Worm (Caenorhabditis elegans) whole organism, young adult: ENCODE data around the gene F49C5.5.
"Not testable (repeated sequence)": the region's sequence is repeated elsewhere in the genome, so short reads cannot be mapped to it uniquely, and the experiment has no call there.

ENCODE experiments used
- B0019.2 ChIP-seq: fragments of 200-800 bp; sonication (Bioruptor generic); conservative IDR thresholded peaks from 2 replicates; pipeline ENCODE4 v1.3.6; 2022; ENCODE audit warnings: missing genetic modification reagents, missing genetic modification characterization, missing compliant biosample characterization
- B0261.1 ChIP-seq: sonication (generic microtip); optimal IDR thresholded peaks from 2 replicates; lab custom pipeline; 2016; ENCODE audit warnings: mild to moderate bottlenecking, missing genetic modification characterization, moderate library complexity, missing compliant biosample characterization
- F23B12.7 ChIP-seq: sonication (generic microtip); optimal IDR thresholded peaks from 2 replicates; lab custom pipeline; 2017; ENCODE audit warnings: missing genetic modification characterization, mild to moderate bottlenecking, missing compliant biosample characterization, antibody characterized with exemption, moderate library complexity; ENCODE audit not compliant: insufficient read depth
- F55B11.4 ChIP-seq: sonication (generic microtip); optimal IDR thresholded peaks from 2 replicates; lab custom pipeline; 2016; ENCODE audit warnings: missing compliant biosample characterization, missing genetic modification characterization, borderline replicate concordance; ENCODE audit not compliant: insufficient read depth
- T26A5.8 ChIP-seq: sonication (generic microtip); optimal IDR thresholded peaks from 2 replicates; lab custom pipeline; 2016; ENCODE audit warnings: missing genetic modification characterization, missing compliant biosample characterization
- Y95B8A.8 ChIP-seq: fragments of 200-800 bp; sonication (Bioruptor generic); IDR thresholded peaks from 2 replicates; pipeline ENCODE4 v1.3.6; 2022; ENCODE audit warnings: missing genetic modification reagents, missing genetic modification characterization, missing compliant biosample characterization
- ZK185.1 ChIP-seq: sonication (generic microtip); optimal IDR thresholded peaks from 2 replicates; lab custom pipeline; 2016; ENCODE audit warnings: mild to moderate bottlenecking, missing genetic modification characterization, missing compliant biosample characterization; ENCODE audit not compliant: poor library complexity, severe bottlenecking
- akir-1 ChIP-seq: fragments of 200-800 bp; sonication (Bioruptor generic); optimal IDR thresholded peaks from 2 replicates; lab custom pipeline; 2018; ENCODE audit warnings: mild to moderate bottlenecking, missing genetic modification characterization, moderate library complexity, missing compliant biosample characterization
- aptf-3 ChIP-seq: fragments of 200-800 bp; sonication (Bioruptor generic); IDR thresholded peaks from 2 replicates; pipeline ENCODE4 v1.3.6; 2022; ENCODE audit warnings: missing genetic modification characterization, missing compliant biosample characterization
- atf-7 ChIP-seq: sonication (generic microtip); optimal IDR thresholded peaks from 2 replicates; lab custom pipeline; 2017; ENCODE audit warnings: mild to moderate bottlenecking, missing genetic modification characterization, missing compliant biosample characterization
- ceh-40 ChIP-seq: fragments of 200-800 bp; sonication (Bioruptor generic); IDR thresholded peaks from 2 replicates; pipeline ENCODE4 v1.3.6; 2022; ENCODE audit warnings: missing genetic modification characterization, missing compliant biosample characterization
- chd-7 ChIP-seq: sonication (generic microtip); optimal IDR thresholded peaks from 2 replicates; lab custom pipeline; 2016; ENCODE audit warnings: mild to moderate bottlenecking, missing genetic modification characterization, moderate library complexity, missing compliant biosample characterization
- die-1 ChIP-seq: sonication (generic microtip); optimal IDR thresholded peaks from 2 replicates; lab custom pipeline; 2016; ENCODE audit warnings: missing genotype, mild to moderate bottlenecking, missing genetic modification characterization, missing compliant biosample characterization
- dox-1 ChIP-seq: fragments of 200-800 bp; sonication (Bioruptor generic); IDR thresholded peaks from 2 replicates; pipeline ENCODE4 v1.3.6; 2022; ENCODE audit warnings: missing genetic modification reagents, missing genetic modification characterization, missing compliant biosample characterization
- dpl-1 ChIP-seq: fragments of 150-350 bp; optimal IDR thresholded peaks from 2 replicates; lab custom pipeline; 2014; ENCODE audit warnings: missing biosample characterization, missing genetic modification reagents, missing genetic modification characterization
- efl-1 ChIP-seq: fragments of 150-350 bp; optimal IDR thresholded peaks from 2 replicates; lab custom pipeline; 2014; ENCODE audit warnings: missing biosample characterization, missing genetic modification reagents, missing genetic modification characterization
- egl-18 ChIP-seq: fragments of 200-800 bp; sonication (Bioruptor generic); IDR thresholded peaks from 2 replicates; pipeline ENCODE4 v1.3.6; 2022; ENCODE audit warnings: missing genetic modification reagents, missing genetic modification characterization, missing compliant biosample characterization
- egl-44 ChIP-seq: fragments of 200-800 bp; sonication (Bioruptor generic); IDR thresholded peaks from 2 replicates; pipeline ENCODE4 v1.3.6; 2022; ENCODE audit warnings: missing genetic modification reagents, missing genetic modification characterization, missing compliant biosample characterization
- gei-17 ChIP-seq: fragments of 200-800 bp; sonication (Bioruptor generic); optimal IDR thresholded peaks from 2 replicates; lab custom pipeline; 2018; ENCODE audit warnings: mild to moderate bottlenecking, missing genetic modification characterization, missing compliant biosample characterization
- hlh-12 ChIP-seq: sonication (generic microtip); optimal IDR thresholded peaks from 2 replicates; lab custom pipeline; 2016; ENCODE audit warnings: missing genetic modification characterization, missing compliant biosample characterization
- hlh-26 ChIP-seq: fragments of 200-800 bp; sonication (Bioruptor generic); conservative IDR thresholded peaks from 2 replicates; pipeline ENCODE4 v1.3.6; 2022; ENCODE audit warnings: missing genetic modification reagents, missing genetic modification characterization, missing compliant biosample characterization
- lag-1 ChIP-seq: fragments of 200-800 bp; sonication (Bioruptor generic); IDR thresholded peaks from 2 replicates; pipeline ENCODE4 v1.3.6; 2022; ENCODE audit warnings: missing genetic modification reagents, missing genetic modification characterization, missing compliant biosample characterization
- lin-26 ChIP-seq: fragments of 200-800 bp; sonication (Bioruptor generic); IDR thresholded peaks from 2 replicates; pipeline ENCODE4 v1.3.6; 2022; ENCODE audit warnings: missing genetic modification reagents, missing genetic modification characterization, missing compliant biosample characterization
- lin-54 ChIP-seq: fragments of 200-800 bp; sonication (Bioruptor generic); optimal IDR thresholded peaks from 2 replicates; lab custom pipeline; 2018; ENCODE audit warnings: mild to moderate bottlenecking, missing genetic modification characterization, missing compliant biosample characterization
- madf-10 ChIP-seq: sonication (generic microtip); optimal IDR thresholded peaks from 2 replicates; lab custom pipeline; 2016; ENCODE audit warnings: mild to moderate bottlenecking, missing genetic modification characterization, missing compliant biosample characterization
- madf-6 ChIP-seq: fragments of 200-800 bp; sonication (Bioruptor generic); IDR thresholded peaks from 2 replicates; pipeline ENCODE4 v1.3.6; 2022; ENCODE audit warnings: missing genetic modification reagents, missing genetic modification characterization, missing compliant biosample characterization
- mcd-1 ChIP-seq: fragments of 200-800 bp; sonication (Bioruptor generic); IDR thresholded peaks from 2 replicates; pipeline ENCODE4 v1.3.6; 2022; ENCODE audit warnings: missing genetic modification reagents, missing genetic modification characterization, missing compliant biosample characterization
- mel-28 ChIP-seq: sonication (generic microtip); optimal IDR thresholded peaks from 2 replicates; lab custom pipeline; 2016; ENCODE audit warnings: borderline replicate concordance, mild to moderate bottlenecking, missing genetic modification characterization, missing compliant biosample characterization
- mes-4 ChIP-seq: sonication (generic microtip); optimal IDR thresholded peaks from 2 replicates; lab custom pipeline; 2016; ENCODE audit warnings: missing genotype, missing genetic modification characterization, missing compliant biosample characterization
- nfya-2 ChIP-seq: fragments of 200-800 bp; sonication (Bioruptor generic); IDR thresholded peaks from 2 replicates; pipeline ENCODE4 v1.3.6; 2022; ENCODE audit warnings: missing genetic modification reagents, missing genetic modification characterization, missing compliant biosample characterization
- nhr-90 ChIP-seq: sonication (generic microtip); optimal IDR thresholded peaks from 2 replicates; lab custom pipeline; 2016; ENCODE audit warnings: missing genotype, mild to moderate bottlenecking, missing genetic modification characterization, missing compliant biosample characterization
- pbrm-1 ChIP-seq: fragments of 200-800 bp; sonication (Bioruptor generic); IDR thresholded peaks from 2 replicates; pipeline ENCODE4 v1.3.6; 2022; ENCODE audit warnings: missing genetic modification reagents, missing genetic modification characterization, missing compliant biosample characterization
- rpc-1 ChIP-seq, 2 experiments: fragments of 150-350 bp in 1 of 2; sonication (generic microtip) in 1 of 2; optimal IDR thresholded peaks; 2 replicates each; lab custom pipeline; 2014 to 2018; ENCODE audit warnings: missing biosample characterization in 1 of 2, missing genetic modification characterization in 1 of 2, missing genetic modification reagents in 1 of 2, missing genotype in 1 of 2
- snpc-1.1 ChIP-seq: sonication (generic microtip); optimal IDR thresholded peaks from 2 replicates; lab custom pipeline; 2017; ENCODE audit warnings: missing genetic modification characterization, mild to moderate bottlenecking, missing compliant biosample characterization, antibody characterized with exemption, moderate library complexity, missing genotype, missing genetic modification reagents; ENCODE audit not compliant: insufficient read depth
- snpc-1.3 ChIP-seq: sonication (generic microtip); optimal IDR thresholded peaks from 2 replicates; lab custom pipeline; 2017; ENCODE audit warnings: missing genetic modification characterization, mild to moderate bottlenecking, missing compliant biosample characterization, antibody characterized with exemption, moderate library complexity, missing genotype, missing genetic modification reagents; ENCODE audit not compliant: insufficient read depth
- snpc-4 ChIP-seq, 5 experiments: fragments of 150-350 bp in 1 of 5; sonication (generic microtip) in 4 of 5; optimal IDR thresholded peaks; 2 replicates each; lab custom pipeline; 2014 to 2018; ENCODE audit warnings: missing genetic modification characterization in 5 of 5, missing biosample characterization in 3 of 5, antibody characterized with exemption in 2 of 5, mild to moderate bottlenecking in 2 of 5, missing compliant biosample characterization in 2 of 5, missing genotype in 2 of 5, moderate library complexity in 2 of 5, missing genetic modification reagents in 1 of 5
- tbp1 ChIP-seq: fragments of 200-800 bp; sonication (Bioruptor generic); optimal IDR thresholded peaks from 2 replicates; lab custom pipeline; 2018; ENCODE audit warnings: mild to moderate bottlenecking, missing genetic modification characterization, missing compliant biosample characterization
- xnd-1 ChIP-seq: sonication (generic microtip); optimal IDR thresholded peaks from 2 replicates; lab custom pipeline; 2016; ENCODE audit warnings: missing genotype, missing genetic modification reagents, missing genetic modification characterization, missing compliant biosample characterization
- zim-3 ChIP-seq: sonication (generic microtip); optimal IDR thresholded peaks from 2 replicates; lab custom pipeline; 2017; ENCODE audit warnings: mild to moderate bottlenecking, missing genetic modification characterization, moderate library complexity, missing compliant biosample characterization
- ztf-18 ChIP-seq: sonication (generic microtip); optimal IDR thresholded peaks from 2 replicates; lab custom pipeline; 2016; ENCODE audit warnings: missing genotype, mild to moderate bottlenecking, missing genetic modification characterization, missing compliant biosample characterization

F49C5.5 gene

ce11 chrII:12541670-12542080 is 4.6 kb downstream of the F49C5.5 start (continued):
- 0 out of 2 replicates have a peak, but pooled peaks have one; percentile 42 for TF ChIP-seq Y95B8A.8
- peak; percentile 73 for TF ChIP-seq zim-3 (tag; lab: Kevin White, UChicago)
- peak; percentile 63 for TF ChIP-seq madf-6 (GFP tag; lab: Robert Waterston, UW)
- peak; percentile 77 for TF ChIP-seq chd-7 (tag; lab: Kevin White, UChicago)
- 0 out of 2 replicates have a peak, but pooled peaks have one; percentile 40 for TF ChIP-seq ceh-40
- TF ChIP-seq F23B12.7 (tag; lab: Kevin White, UChicago): peak; percentile 76
- TF ChIP-seq tbp1 (GFP tag; lab: Kevin White, UChicago): peak; percentile 91
- peak; percentile 90 for TF ChIP-seq lin-26 (GFP tag; lab: Robert Waterston, UW)
- TF ChIP-seq rpc-1 (optimal IDR thresholded peaks at IDR 0.05; lab: Kevin White, UChicago): peak; percentile 85
- peak; percentile 96 for TF ChIP-seq rpc-1 (tag; optimal IDR thresholded peaks at IDR 0.05; lab: Kevin White, UChicago)
- TF ChIP-seq ztf-18 (tag; lab: Kevin White, UChicago): peak; percentile 65
- TF ChIP-seq snpc-1.3 (tag; lab: Kevin White, UChicago): peak; percentile 49
- TF ChIP-seq T26A5.8 (tag; lab: Kevin White, UChicago): peak; percentile 30
- TF ChIP-seq dox-1 (GFP tag; lab: Robert Waterston, UW): peak; percentile 80
- peak; percentile 3 for TF ChIP-seq mel-28 (tag; lab: Kevin White, UChicago)
- peak; percentile 41 for TF ChIP-seq lin-54 (GFP tag; lab: Kevin White, UChicago)
- peak; percentile 77 for TF ChIP-seq ZK185.1 (tag; lab: Kevin White, UChicago)
- TF ChIP-seq snpc-1.1: peak; percentile 76
- TF ChIP-seq egl-44 (GFP tag; lab: Robert Waterston, UW): 0 out of 2 replicates have a peak, but pooled peaks have one; percentile 64
- TF ChIP-seq xnd-1: peak; percentile 3
- TF ChIP-seq pbrm-1 (GFP tag; lab: Robert Waterston, UW): peak; percentile 49; the same call in 1 of the 2 replicates
- peak; percentile 75 for TF ChIP-seq snpc-4 (GFP tag; optimal IDR thresholded peaks at IDR 0.05; lab: Kevin White, UChicago)
- peak in 3 of 4 experiments; percentile 44 to 72 (median 70) for TF ChIP-seq snpc-4 (tag; optimal IDR thresholded peaks at IDR 0.05; lab: Kevin White, UChicago)
- peak; percentile 50; the same call in 1 of the 2 replicates for TF ChIP-seq mcd-1 (GFP tag; lab: Robert Waterston, UW)

ce11 chrII:12539395-12539794 is 6.9 kb downstream of the F49C5.5 start:
- TF ChIP-seq rpc-1 (optimal IDR thresholded peaks at IDR 0.05; lab: Kevin White, UChicago): peak; percentile 46
- peak; percentile 69 for TF ChIP-seq rpc-1 (tag; optimal IDR thresholded peaks at IDR 0.05; lab: Kevin White, UChicago)
- peak; percentile 80 for TF ChIP-seq tbp1 (GFP tag; lab: Kevin White, UChicago)
- peak; percentile 57 for TF ChIP-seq B0261.1 (tag; lab: Kevin White, UChicago)
- TF ChIP-seq mes-4 (tag; lab: Kevin White, UChicago): no peak

ce11 chrII:12536203-12536602 is 10.1 kb downstream of the F49C5.5 start, which contains the start of gene F49C5.3:
TSS of gene F49C5.3 (plus strand) at chrII:12536503.
- TF ChIP-seq atf-7 (tag; lab: Kevin White, UChicago); aptf-3; F55B11.4 (tag; lab: Kevin White, UChicago): not testable (repeated sequence)

- no peak for TF ChIP-seq hlh-12 (tag; lab: Kevin White, UChicago)
- no peak for TF ChIP-seq egl-18
- no peak for TF ChIP-seq nfya-2 (GFP tag; lab: Robert Waterston, UW)
- no peak for TF ChIP-seq nhr-90 (tag; lab: Kevin White, UChicago)
- TF ChIP-seq die-1 (tag; lab: Kevin White, UChicago): no peak
- TF ChIP-seq B0019.2 (GFP tag; lab: Robert Waterston, UW): no peak
- TF ChIP-seq madf-6 (GFP tag; lab: Robert Waterston, UW): no peak
- no peak for TF ChIP-seq egl-44 (GFP tag; lab: Robert Waterston, UW)
- no peak for TF ChIP-seq efl-1 (GFP tag; lab: Kevin White, UChicago)
- no peak for TF ChIP-seq gei-17
- no peak for TF ChIP-seq pbrm-1 (GFP tag; lab: Robert Waterston, UW)
- no peak for TF ChIP-seq lag-1 (GFP tag; lab: Robert Waterston, UW)
- no peak for TF ChIP-seq dpl-1 (GFP tag; lab: Kevin White, UChicago)
- TF ChIP-seq akir-1 (GFP tag; lab: Kevin White, UChicago): no peak
- no peak for TF ChIP-seq T26A5.8 (tag; lab: Kevin White, UChicago)
- no peak for TF ChIP-seq hlh-26 (GFP tag; lab: Robert Waterston, UW)
- no peak for TF ChIP-seq madf-10 (tag; lab: Kevin White, UChicago)
- TF ChIP-seq ZK185.1 (tag; lab: Kevin White, UChicago): no peak
Measured at ce11 chrII:12535297-12535803, 11.0 kb downstream of the F49C5.5 start, which contains the start of gene nimk-1. TSS of gene nimk-1 (plus strand) at chrII:12535753.
